Worm (Caenorhabditis elegans) whole organism, late embryonic: ENCODE data around the gene srz-37.

Source experiments
- ama-1 ChIP-seq: fragments of 150-350 bp; optimal IDR thresholded peaks from 2 replicates; lab custom pipeline; 2014
- hlh-6 ChIP-seq: sonication (generic microtip); optimal IDR thresholded peaks from 2 replicates; lab custom pipeline; 2016; ENCODE audit warnings: missing genotype, missing genetic modification characterization, missing compliant biosample characterization
- nhr-11 ChIP-seq: fragments of 150-350 bp; optimal IDR thresholded peaks from 2 replicates; lab custom pipeline; 2014; ENCODE audit warnings: missing biosample characterization, missing genetic modification characterization
- rnt-1 ChIP-seq: sonication (generic microtip); optimal IDR thresholded peaks from 2 replicates; lab custom pipeline; 2016; ENCODE audit warnings: missing genetic modification characterization, missing compliant biosample characterization
- sox-2 ChIP-seq: fragments of 200-800 bp; sonication (Bioruptor generic); IDR thresholded peaks from 2 replicates; pipeline ENCODE4 v1.3.6; 2022; ENCODE audit warnings: missing genetic modification reagents, missing genetic modification characterization, missing compliant biosample characterization
- tbx-7 ChIP-seq: sonication (generic microtip); optimal IDR thresholded peaks from 2 replicates; lab custom pipeline; 2016; ENCODE audit warnings: missing genotype, missing genetic modification characterization, missing compliant biosample characterization

DNA sequence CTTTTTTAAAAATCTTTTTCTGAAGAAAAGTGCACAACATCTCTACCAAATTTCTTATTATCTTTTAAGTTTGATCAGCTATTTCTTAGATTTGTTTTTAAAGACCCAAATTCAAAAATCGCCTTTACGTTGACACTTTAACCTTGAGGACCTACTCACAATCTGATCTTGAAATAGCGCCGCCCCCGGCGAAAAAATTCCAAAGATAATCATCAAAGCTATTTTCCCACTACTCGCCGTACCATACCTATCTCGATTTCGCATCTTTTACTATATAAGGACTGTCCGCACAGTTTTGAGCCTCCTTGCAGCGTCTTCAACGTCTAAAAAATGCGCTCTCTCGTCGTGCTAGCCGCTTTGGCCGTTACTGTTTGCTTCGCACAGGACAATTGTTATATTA is 40.8 kb downstream of the srz-37 start, which contains the start of gene grd-10:
- TF ChIP-seq ama-1 (lab: Kevin White, UChicago) (no peak), sox-2 (GFP tag; lab: Robert Waterston, UW) (no peak), nhr-11 (tag; lab: Kevin White, UChicago) (no peak), hlh-6 (tag; lab: Kevin White, UChicago) (no peak), tbx-7 (tag; lab: Kevin White, UChicago) (no peak), rnt-1 (tag; lab: Kevin White, UChicago) (no peak)
